Fruit fly (Drosophila melanogaster) whole organism, embryonic: ENCODE measurements around the gene Bet3.
A peak's percentile ranks its signal among the peaks of the same experiment; 100 is the strongest.

Experiments used
- Ada2b ChIP-seq: fragments of 200-800 bp; sonication (Bioruptor generic); IDR thresholded peaks from 2 replicates; pipeline ENCODE4 v1.3.6; 2022; ENCODE audit warnings: missing biosample characterization, missing genetic modification characterization
- C15 ChIP-seq: fragments of 200-800 bp; sonication (Bioruptor generic); IDR thresholded peaks from 3 replicates; pipeline ENCODE4 v1.3.6; 2022; ENCODE audit warnings: missing biosample characterization, missing genetic modification characterization
- CG13287 ChIP-seq: fragments of 200-800 bp; sonication (Bioruptor generic); IDR thresholded peaks from 2 replicates; pipeline ENCODE4 v1.3.6; 2022; ENCODE audit warnings: missing biosample characterization, missing genetic modification characterization; ENCODE audit not compliant: partially characterized antibody
- CG14710 ChIP-seq: fragments of 200-800 bp; sonication (Bioruptor generic); optimal IDR thresholded peaks from 3 replicates; lab custom pipeline; 2019; ENCODE audit warnings: missing biosample characterization, mild to moderate bottlenecking, missing genetic modification characterization, moderate library complexity
- CG15601 ChIP-seq: fragments of 200-800 bp; sonication (Bioruptor generic); optimal IDR thresholded peaks from 3 replicates; lab custom pipeline; 2019; ENCODE audit warnings: missing biosample characterization, mild to moderate bottlenecking, missing genetic modification characterization, moderate library complexity
- CG16813 ChIP-seq: fragments of 200-800 bp; sonication (Bioruptor generic); IDR thresholded peaks from 3 replicates; pipeline ENCODE4 v1.3.6; 2022; ENCODE audit warnings: missing biosample characterization, missing genetic modification characterization; ENCODE audit not compliant: partially characterized antibody
- CG17829 ChIP-seq: fragments of 200-800 bp; optimal IDR thresholded peaks from 2 replicates; lab custom pipeline; 2019; ENCODE audit warnings: missing biosample characterization, mild to moderate bottlenecking, missing genetic modification characterization, moderate library complexity
- CG2712 ChIP-seq: fragments of 200-800 bp; optimal IDR thresholded peaks from 3 replicates; lab custom pipeline; 2019; ENCODE audit warnings: missing biosample characterization, mild to moderate bottlenecking, missing genetic modification characterization, moderate library complexity
- CG3065 ChIP-seq: fragments of 200-800 bp; sonication (Bioruptor generic); optimal IDR thresholded peaks from 2 replicates; lab custom pipeline; 2016; ENCODE audit warnings: missing biosample characterization, missing genetic modification characterization
- CG4328 ChIP-seq: fragments of 200-800 bp; sonication (Bioruptor generic); optimal IDR thresholded peaks from 3 replicates; lab custom pipeline; 2017; ENCODE audit warnings: missing biosample characterization, missing genetic modification reagents, missing genetic modification characterization
- CG4617 ChIP-seq: fragments of 200-800 bp; sonication (Bioruptor generic); optimal IDR thresholded peaks from 3 replicates; lab custom pipeline; 2016; ENCODE audit warnings: missing biosample characterization, missing genetic modification characterization, borderline replicate concordance
- CG6854 ChIP-seq: fragments of 200-800 bp; sonication (Bioruptor generic); optimal IDR thresholded peaks from 3 replicates; lab custom pipeline; 2017; ENCODE audit warnings: missing biosample characterization, mild to moderate bottlenecking, missing genetic modification characterization
- CG7556 ChIP-seq: fragments of 200-800 bp; sonication (Bioruptor generic); optimal IDR thresholded peaks from 2 replicates; lab custom pipeline; 2017; ENCODE audit warnings: missing biosample characterization, mild to moderate bottlenecking, missing genetic modification characterization
- Dll ChIP-seq: fragments of 200-800 bp; sonication (Bioruptor generic); IDR thresholded peaks from 4 replicates; pipeline ENCODE4 v1.3.6; 2022; ENCODE audit warnings: missing biosample characterization, missing genetic modification characterization; ENCODE audit not compliant: partially characterized antibody
- E2f2 ChIP-seq: fragments of 200-800 bp; sonication (Bioruptor generic); IDR thresholded peaks from 2 replicates; pipeline ENCODE4 v1.3.6; 2022; ENCODE audit warnings: missing biosample characterization, missing genetic modification characterization
- Ets97D ChIP-seq: fragments of 200-800 bp; sonication (Bioruptor generic); optimal IDR thresholded peaks from 3 replicates; lab custom pipeline; 2016; ENCODE audit warnings: missing biosample characterization, missing genetic modification characterization
- Fer1 ChIP-seq: fragments of 200-800 bp; sonication (Bioruptor generic); optimal IDR thresholded peaks from 2 replicates; lab custom pipeline; 2017; ENCODE audit warnings: missing biosample characterization, mild to moderate bottlenecking, missing genetic modification characterization
- Fer3 ChIP-seq: fragments of 200-800 bp; sonication (Bioruptor generic); optimal IDR thresholded peaks from 2 replicates; lab custom pipeline; 2018; ENCODE audit warnings: missing biosample characterization, mild to moderate bottlenecking, missing genetic modification characterization, moderate library complexity
- GATAe ChIP-seq: fragments of 200-800 bp; sonication (Bioruptor generic); conservative IDR thresholded peaks from 2 replicates; pipeline ENCODE4 v1.3.6; 2022; ENCODE audit warnings: missing biosample characterization, missing genetic modification characterization
- MBD-R2 ChIP-seq: fragments of 200-800 bp; sonication (Bioruptor generic); IDR thresholded peaks from 2 replicates; pipeline ENCODE4 v1.3.6; 2022; ENCODE audit warnings: missing biosample characterization, missing genetic modification characterization
- MESR4 ChIP-seq: fragments of 200-800 bp; sonication (Bioruptor generic); optimal IDR thresholded peaks from 2 replicates; lab custom pipeline; 2018; ENCODE audit warnings: missing biosample characterization, mild to moderate bottlenecking, missing genetic modification characterization, moderate library complexity
- Med ChIP-seq: fragments of 200-800 bp; sonication (Bioruptor generic); peaks from one replicate; lab custom pipeline; 2016; ENCODE audit warnings: missing biosample characterization, missing genetic modification characterization, mild to moderate bottlenecking, inconsistent platforms, moderate library complexity
- Myb ChIP-seq: fragments of 200-800 bp; sonication (Bioruptor generic); optimal IDR thresholded peaks from 2 replicates; lab custom pipeline; 2016; ENCODE audit warnings: missing biosample characterization, missing genetic modification characterization
- NC2β ChIP-seq: fragments of 200-800 bp; sonication (Bioruptor generic); optimal IDR thresholded peaks from 2 replicates; lab custom pipeline; 2016; ENCODE audit warnings: missing biosample characterization, missing genetic modification characterization
- Nf-YC ChIP-seq: fragments of 200-800 bp; optimal IDR thresholded peaks from 3 replicates; lab custom pipeline; 2019; ENCODE audit warnings: missing biosample characterization, mild to moderate bottlenecking, missing genetic modification characterization, moderate library complexity
- Stat92E ChIP-seq, 3 experiments: fragments of >200 bp in 2 of 3; fragments of 200-800 bp in 1 of 3; sonication (Bioruptor generic) in 1 of 3; optimal IDR thresholded peaks; 2 replicates each; lab custom pipeline; 2017 to 2019; ENCODE audit warnings: missing biosample characterization in 3 of 3, missing genetic modification characterization in 3 of 3, mild to moderate bottlenecking in 1 of 3, moderate library complexity in 1 of 3
- Trl ChIP-seq, 3 experiments: fragments of >200 bp in 2 of 3; fragments of 200-800 bp in 1 of 3; sonication (Bioruptor generic) in 1 of 3; optimal IDR thresholded peaks; 2 replicates in 1 of 3; 3 replicates in 2 of 3; lab custom pipeline; 2016 to 2017; ENCODE audit warnings: missing biosample characterization in 1 of 3, missing genetic modification characterization in 1 of 3
- YL-1 ChIP-seq: fragments of 200-800 bp; sonication (Bioruptor generic); optimal IDR thresholded peaks from 3 replicates; lab custom pipeline; 2017; ENCODE audit warnings: missing biosample characterization, mild to moderate bottlenecking, missing genetic modification characterization
- abd-A ChIP-seq: fragments of 200-800 bp; sonication (Bioruptor generic); optimal IDR thresholded peaks from 3 replicates; lab custom pipeline; 2019; ENCODE audit warnings: missing biosample characterization, mild to moderate bottlenecking, missing genetic modification characterization, moderate library complexity
- ac ChIP-seq: fragments of 200-800 bp; sonication (Bioruptor generic); optimal IDR thresholded peaks from 3 replicates; lab custom pipeline; 2017; ENCODE audit warnings: missing biosample characterization, mild to moderate bottlenecking, missing genetic modification characterization
- al ChIP-seq: fragments of 200-800 bp; sonication (Bioruptor generic); IDR thresholded peaks from 2 replicates; pipeline ENCODE4 v1.3.6; 2022; ENCODE audit warnings: missing biosample characterization, missing genetic modification characterization
- aop ChIP-seq: fragments of 200-800 bp; sonication (Bioruptor generic); IDR thresholded peaks from 2 replicates; pipeline ENCODE4 v1.3.6; 2022; ENCODE audit warnings: missing biosample characterization, missing genetic modification characterization
- ara ChIP-seq: fragments of 200-800 bp; sonication (Bioruptor generic); IDR thresholded peaks from 2 replicates; pipeline ENCODE4 v1.3.6; 2022; ENCODE audit warnings: missing biosample characterization, missing genetic modification characterization
- bsh ChIP-seq, 2 experiments: fragments of 200-800 bp; sonication (Bioruptor generic); optimal IDR thresholded peaks; 2 replicates each; lab custom pipeline; 2017 to 2018; ENCODE audit warnings: mild to moderate bottlenecking in 2 of 2, missing biosample characterization in 2 of 2, missing genetic modification characterization in 2 of 2, moderate library complexity in 1 of 2
- fd102C ChIP-seq: fragments of 200-800 bp; sonication (Bioruptor generic); optimal IDR thresholded peaks from 2 replicates; lab custom pipeline; 2018; ENCODE audit warnings: missing biosample characterization, mild to moderate bottlenecking, missing genetic modification characterization, moderate library complexity
- hbn ChIP-seq: fragments of 200-800 bp; sonication (Bioruptor generic); IDR thresholded peaks from 2 replicates; pipeline ENCODE4 v1.3.6; 2022; ENCODE audit warnings: missing biosample characterization, missing genetic modification characterization; ENCODE audit not compliant: partially characterized antibody
- hth ChIP-seq: fragments of >200 bp; optimal IDR thresholded peaks from 2 replicates; lab custom pipeline; 2017; ENCODE audit warnings: inconsistent platforms
- nerfin-1 ChIP-seq: fragments of 200-800 bp; sonication (Bioruptor generic); optimal IDR thresholded peaks from 3 replicates; lab custom pipeline; 2019; ENCODE audit warnings: missing biosample characterization, mild to moderate bottlenecking, missing genetic modification characterization, moderate library complexity
- nerfin-2 ChIP-seq: fragments of 200-800 bp; sonication (Bioruptor generic); IDR thresholded peaks from 2 replicates; pipeline ENCODE4 v1.3.6; 2022; ENCODE audit warnings: missing biosample characterization, missing genetic modification characterization; ENCODE audit not compliant: partially characterized antibody
- onecut ChIP-seq: fragments of 200-800 bp; sonication (Bioruptor generic); IDR thresholded peaks from 2 replicates; pipeline ENCODE4 v1.3.6; 2022; ENCODE audit warnings: missing biosample characterization, missing genetic modification characterization
- pzg ChIP-seq: fragments of 200-800 bp; sonication (Bioruptor generic); optimal IDR thresholded peaks from 3 replicates; lab custom pipeline; 2018; ENCODE audit warnings: missing biosample characterization, mild to moderate bottlenecking, missing genetic modification characterization, moderate library complexity
- row ChIP-seq: fragments of 200-800 bp; sonication (Bioruptor generic); IDR thresholded peaks from 3 replicates; pipeline ENCODE4 v1.3.6; 2022; ENCODE audit warnings: missing biosample characterization, missing genetic modification characterization
- sens ChIP-seq: fragments of 200-800 bp; sonication (Bioruptor generic); peaks from one replicate; lab custom pipeline; 2016; ENCODE audit warnings: missing biosample characterization, missing genetic modification characterization
- so ChIP-seq: fragments of 200-800 bp; sonication (Bioruptor generic); IDR thresholded peaks from 3 replicates; pipeline ENCODE4 v1.3.6; 2022; ENCODE audit warnings: missing biosample characterization, missing genetic modification characterization
- stwl ChIP-seq: fragments of 200-800 bp; sonication (Bioruptor generic); optimal IDR thresholded peaks from 3 replicates; lab custom pipeline; 2018; ENCODE audit warnings: missing biosample characterization, mild to moderate bottlenecking, missing genetic modification characterization, moderate library complexity
- tgo ChIP-seq: fragments of 200-800 bp; sonication (Bioruptor generic); IDR thresholded peaks from 3 replicates; pipeline ENCODE4 v1.3.6; 2022; ENCODE audit warnings: missing biosample characterization, missing genetic modification characterization
- tna ChIP-seq: fragments of 200-800 bp; sonication (Bioruptor generic); IDR thresholded peaks from 2 replicates; pipeline ENCODE4 v1.3.6; 2022; ENCODE audit warnings: missing biosample characterization, missing genetic modification characterization; ENCODE audit not compliant: partially characterized antibody
- trem ChIP-seq: fragments of 200-800 bp; optimal IDR thresholded peaks from 3 replicates; lab custom pipeline; 2019; ENCODE audit warnings: missing biosample characterization, mild to moderate bottlenecking, missing genetic modification characterization, moderate library complexity
- unc-4 ChIP-seq: fragments of 200-800 bp; sonication (Bioruptor generic); IDR thresholded peaks from 2 replicates; pipeline ENCODE4 v1.3.6; 2022; ENCODE audit warnings: missing biosample characterization, missing genetic modification characterization; ENCODE audit not compliant: partially characterized antibody

The Bet3 gene

dm6 chr3L:9487586-9487985, 45.5 kb upstream of the Bet3 start, which contains the start of gene pall (continued):
- TF ChIP-seq CG4328 (no peak), YL-1 (peak; percentile 63), MBD-R2 (GFP tag; lab: Robert Waterston, UW) (peak; percentile 60), sens (peak; percentile 70), CG15601 (tag; lab: Kevin White, UChicago) (peak; percentile 20), C15 (no peak), CG16813 (0 out of 3 replicates have a peak, but pooled peaks have one; percentile 16), aop (no peak), tgo (GFP tag; lab: Robert Waterston, UW) (no peak), Ets97D (GFP tag; lab: Kevin White, UChicago) (peak; percentile 38), tna (no peak), bsh (GFP tag; optimal IDR thresholded peaks at IDR 0.05; lab: Kevin White, UChicago) (no peak), CG7556 (GFP tag; lab: Kevin White, UChicago) (no peak), Fer1 (GFP tag; lab: Kevin White, UChicago) (peak; percentile 34), E2f2 (GFP tag; lab: Robert Waterston, UW) (peak; percentile 57; the same call in 1 of the 2 replicates), Trl (optimal IDR thresholded peaks at IDR 0.05; lab: Kevin White, UChicago) (no peak), Trl (GFP tag; optimal IDR thresholded peaks at IDR 0.05; lab: Kevin White, UChicago) (no peak), unc-4 (GFP tag; lab: Robert Waterston, UW) (peak; percentile 43; the same call in 1 of the 2 replicates), CG14710 (tag; lab: Kevin White, UChicago) (peak; percentile 32), pzg (GFP tag; lab: Kevin White, UChicago) (peak; percentile 86), row (GFP tag; lab: Robert Waterston, UW) (peak; percentile 12; the same call in 1 of the 3 replicates), CG3065 (GFP tag; lab: Kevin White, UChicago) (no peak), so (GFP tag; lab: Robert Waterston, UW) (no peak), Nf-YC (tag; lab: Kevin White, UChicago) (no peak), NC2β (GFP tag; lab: Kevin White, UChicago) (no peak), Stat92E (GFP tag; optimal IDR thresholded peaks at IDR 0.05; lab: Kevin White, UChicago) (peak in 1 of 3 experiments; percentile 56), al (GFP tag; lab: Robert Waterston, UW) (no peak), MESR4 (GFP tag; lab: Kevin White, UChicago) (peak; percentile 85), hth (no peak), CG13287 (GFP tag; lab: Robert Waterston, UW) (peak; percentile 54; the same call in 1 of the 2 replicates), CG6854 (peak; percentile 13), ac (GFP tag; lab: Kevin White, UChicago) (no peak), stwl (tag; lab: Kevin White, UChicago) (peak; percentile 79), GATAe (GFP tag; lab: Robert Waterston, UW) (no peak), abd-A (no peak), Fer3 (tag; lab: Kevin White, UChicago) (no peak), onecut (GFP tag; lab: Robert Waterston, UW) (no peak), Dll (GFP tag; lab: Robert Waterston, UW) (peak; percentile 43; the same call in 2 of the 4 replicates), CG17829 (tag; lab: Kevin White, UChicago) (peak; percentile 37), nerfin-1 (peak; percentile 88), CG4617 (GFP tag; lab: Kevin White, UChicago) (peak; percentile 77), CG2712 (tag; lab: Kevin White, UChicago) (peak; percentile 36), Med (GFP tag; lab: Kevin White, UChicago) (peak; percentile 68), nerfin-2 (GFP tag; lab: Robert Waterston, UW) (no peak), fd102C (GFP tag; lab: Kevin White, UChicago) (no peak), Myb (GFP tag; lab: Kevin White, UChicago) (peak; percentile 17), Ada2b (GFP tag; lab: Robert Waterston, UW) (no peak), hbn (GFP tag; lab: Robert Waterston, UW) (peak; percentile 33; the same call in 1 of the 2 replicates), trem (peak; percentile 60), ara (GFP tag; lab: Robert Waterston, UW) (no peak)
